Fruit fly (Drosophila melanogaster): ENCODE data around the gene CG2604.
A peak's percentile ranks its signal among the peaks of the same experiment; 100 is the strongest.

The CG2604 gene

dm6 chr3R:5219466-5219865 is 3.7 kb downstream of the CG2604 start, which contains the start of the genes Prosbeta2R2 and CG1116 (continued):
- TF ChIP-seq CG8290 (GFP tag; optimal IDR thresholded peaks at IDR 0.05) (no peak), CG8290 (tag; optimal IDR thresholded peaks at IDR 0.05) (no peak), D19B (GFP tag; optimal IDR thresholded peaks at IDR 0.05) (no peak), Myb (GFP tag; optimal IDR thresholded peaks at IDR 0.05) (peak; percentile 73), CG30403 (GFP tag; optimal IDR thresholded peaks at IDR 0.05) (no peak), CG4617 (GFP tag; optimal IDR thresholded peaks at IDR 0.05; ENCODE audit: borderline replicate concordance) (peak; percentile 62), Dp (GFP tag; optimal IDR thresholded peaks at IDR 0.05) (peak; percentile 95), ewg (GFP tag; optimal IDR thresholded peaks at IDR 0.05) (no peak), sens (GFP tag) (peak; percentile 37), hbn (GFP tag; IDR thresholded peaks at IDR 0.05; ENCODE audit: partially characterized antibody) (peak; percentile 30; the same call in 1 of the 2 replicates), HLHmδ (GFP tag; optimal IDR thresholded peaks at IDR 0.05) (no peak), CG1603 (tag; optimal IDR thresholded peaks at IDR 0.05) (peak; percentile 28), zfh2 (GFP tag; optimal IDR thresholded peaks at IDR 0.05) (no peak), Dll (GFP tag; IDR thresholded peaks at IDR 0.05; ENCODE audit: partially characterized antibody) (peak; percentile 53; the same call in 3 of the 4 replicates), bbx (GFP tag; IDR thresholded peaks at IDR 0.05; ENCODE audit: partially characterized antibody) (peak; percentile 73), CG17186 (GFP tag; optimal IDR thresholded peaks at IDR 0.05) (peak; percentile 35), MESR4 (GFP tag; optimal IDR thresholded peaks at IDR 0.05) (peak; percentile 78), Med (GFP tag) (peak; percentile 80), CG34224 (GFP tag; IDR thresholded peaks at IDR 0.05; ENCODE audit: partially characterized antibody) (peak; percentile 58), YL-1 (GFP tag; optimal IDR thresholded peaks at IDR 0.05) (peak; percentile 31), amos (GFP tag; IDR thresholded peaks at IDR 0.05; ENCODE audit: partially characterized antibody) (peak; percentile 60), trem (tag; optimal IDR thresholded peaks at IDR 0.05) (peak; percentile 11), CG2202 (tag; optimal IDR thresholded peaks at IDR 0.05) (no peak), sna (GFP tag; IDR thresholded peaks at IDR 0.05; ENCODE audit: partially characterized antibody) (peak; percentile 48), pzg (GFP tag; optimal IDR thresholded peaks at IDR 0.05) (peak; percentile 71), CG3995 (GFP tag; optimal IDR thresholded peaks at IDR 0.05) (peak; percentile 4), CTCF (GFP tag; optimal IDR thresholded peaks at IDR 0.05) (no peak), CG9797 (GFP tag; optimal IDR thresholded peaks at IDR 0.05) (peak; percentile 88), Dref (GFP tag; IDR thresholded peaks at IDR 0.05) (peak; percentile 81), phol (tag; optimal IDR thresholded peaks at IDR 0.05) (peak; percentile 0), maf-S (GFP tag; optimal IDR thresholded peaks at IDR 0.05) (no peak), Scr (GFP tag; IDR thresholded peaks at IDR 0.05; ENCODE audit: partially characterized antibody) (peak; percentile 48), vvl (GFP tag; IDR thresholded peaks at IDR 0.05) (0 out of 2 replicates have a peak, but pooled peaks have one; percentile 12), CG4730 (GFP tag; IDR thresholded peaks at IDR 0.05) (no peak), MBD-R2 (GFP tag; IDR thresholded peaks at IDR 0.05) (peak; percentile 81), CG14860 (GFP tag; IDR thresholded peaks at IDR 0.05; ENCODE audit: partially characterized antibody) (peak; percentile 28; the same call in 1 of the 3 replicates), unc-4 (GFP tag; IDR thresholded peaks at IDR 0.05; ENCODE audit: partially characterized antibody) (peak; percentile 57), CG13287 (GFP tag; IDR thresholded peaks at IDR 0.05; ENCODE audit: partially characterized antibody) (peak; percentile 77), CG6791 (GFP tag; IDR thresholded peaks at IDR 0.05; ENCODE audit: partially characterized antibody) (peak; percentile 44; the same call in 1 of the 3 replicates)

- no peak for TF ChIP-seq scrt (GFP tag; optimal IDR thresholded peaks at IDR 0.05)
- TF ChIP-seq CG30403 (GFP tag; optimal IDR thresholded peaks at IDR 0.05): no peak
- no peak for TF ChIP-seq CG2120 (GFP tag; optimal IDR thresholded peaks at IDR 0.05)
- no peak for TF ChIP-seq CG10462 (GFP tag; optimal IDR thresholded peaks at IDR 0.05)
- peak; percentile 99 for TF ChIP-seq CG9797 (GFP tag; optimal IDR thresholded peaks at IDR 0.05)
- TF ChIP-seq HLH54F (GFP tag; optimal IDR thresholded peaks at IDR 0.05): no peak
- no peak for TF ChIP-seq CG3407 (GFP tag; optimal IDR thresholded peaks at IDR 0.05)
- TF ChIP-seq H2.0 (GFP tag; IDR thresholded peaks at IDR 0.05): no peak
- peak; percentile 17 for TF ChIP-seq CG12769 (tag; optimal IDR thresholded peaks at IDR 0.05)
- peak; percentile 98 for TF ChIP-seq Lhr (GFP tag; optimal IDR thresholded peaks at IDR 0.05)
- TF ChIP-seq HmgD (GFP tag; optimal IDR thresholded peaks at IDR 0.05): peak; percentile 45
- no peak for TF ChIP-seq Oli (tag; optimal IDR thresholded peaks at IDR 0.05)
- TF ChIP-seq cas (GFP tag; IDR thresholded peaks at IDR 0.05): no peak
- no peak for TF ChIP-seq CG10979 (tag; optimal IDR thresholded peaks at IDR 0.05)
- no peak for TF ChIP-seq sens-2 (GFP tag; IDR thresholded peaks at IDR 0.05)
Observed at dm6 chr3R:5217278-5217714, 5.9 kb downstream of the CG2604 start, which contains the start of gene cno. TSS of gene cno (minus strand) at chr3R:5217456.
